Worm (Caenorhabditis elegans) whole organism, mixed stage, embryonic: ENCODE data around the gene pcn-1.

Source experiments
- blmp-1 ChIP-seq: fragments of 150-350 bp; optimal IDR thresholded peaks from 2 replicates; lab custom pipeline; 2014; ENCODE audit warnings: missing biosample characterization, missing genetic modification characterization
- elt-3 ChIP-seq: fragments of 150-350 bp; optimal IDR thresholded peaks from 2 replicates; lab custom pipeline; 2014; ENCODE audit warnings: missing biosample characterization, missing genetic modification characterization
- lsy-2 ChIP-seq: fragments of 150-350 bp; optimal IDR thresholded peaks from 2 replicates; lab custom pipeline; 2014; ENCODE audit warnings: missing biosample characterization, missing genetic modification characterization
- pha-4 ChIP-seq: fragments of 150-350 bp; optimal IDR thresholded peaks from 2 replicates; lab custom pipeline; 2018; ENCODE audit warnings: missing biosample characterization, missing genetic modification reagents, missing genetic modification characterization
- unc-39 ChIP-seq: fragments of 150-350 bp; optimal IDR thresholded peaks from 2 replicates; lab custom pipeline; 2014; ENCODE audit warnings: missing biosample characterization, missing genetic modification characterization
- unc-62 ChIP-seq: fragments of 150-350 bp; optimal IDR thresholded peaks from 2 replicates; lab custom pipeline; 2014; ENCODE audit warnings: missing biosample characterization, missing genetic modification reagents, missing genetic modification characterization

ce11 chrIV:4014341-4014826, 34.9 kb downstream of the pcn-1 start:
- TF ChIP-seq blmp-1, result no peak
- no peak for TF ChIP-seq lsy-2 (tag; lab: Kevin White, UChicago)
- TF ChIP-seq elt-3, result no peak
- no peak for TF ChIP-seq pha-4 (tag; lab: Kevin White, UChicago)
- no peak for TF ChIP-seq unc-62 (GFP tag; lab: Kevin White, UChicago)
- no peak for TF ChIP-seq unc-39 (tag; lab: Kevin White, UChicago)
